Worm (Caenorhabditis elegans) whole organism, L2 larva: Measurements from ENCODE around the gene ama-1.

Experiments used
- Y55F3AM.14 ChIP-seq: fragments of 200-800 bp; sonication (Bioruptor generic); optimal IDR thresholded peaks from 2 replicates; lab custom pipeline; 2018; ENCODE audit warnings: mild to moderate bottlenecking, missing genetic modification characterization, missing compliant biosample characterization
- ama-1 ChIP-seq: fragments of 150-350 bp; optimal IDR thresholded peaks from 2 replicates; lab custom pipeline; 2018; ENCODE audit warnings: inconsistent platforms
- lin-13 ChIP-seq: fragments of 150-350 bp; optimal IDR thresholded peaks from 2 replicates; lab custom pipeline; 2014; ENCODE audit warnings: missing biosample characterization, missing genetic modification reagents, missing genetic modification characterization
- nhr-11 ChIP-seq: fragments of 150-350 bp; optimal IDR thresholded peaks from 2 replicates; lab custom pipeline; 2014; ENCODE audit warnings: missing biosample characterization, missing genetic modification characterization
- nhr-21 ChIP-seq: fragments of 150-350 bp; optimal IDR thresholded peaks from 2 replicates; lab custom pipeline; 2014; ENCODE audit warnings: missing biosample characterization, missing genetic modification characterization
- nhr-237 ChIP-seq: fragments of 150-350 bp; optimal IDR thresholded peaks from 2 replicates; lab custom pipeline; 2014; ENCODE audit warnings: missing biosample characterization, missing genetic modification characterization
- nhr-6 ChIP-seq: fragments of 150-350 bp; optimal IDR thresholded peaks from 2 replicates; lab custom pipeline; 2014; ENCODE audit warnings: missing biosample characterization, missing genetic modification characterization
- skn-1 ChIP-seq: sonication (generic microtip); optimal IDR thresholded peaks from 2 replicates; lab custom pipeline; 2017; ENCODE audit warnings: missing biosample characterization, missing genetic modification characterization
- snpc-4 ChIP-seq: fragments of 150-350 bp; optimal IDR thresholded peaks from 2 replicates; lab custom pipeline; 2014; ENCODE audit warnings: missing biosample characterization, missing genetic modification characterization
- unc-39 ChIP-seq: fragments of 150-350 bp; optimal IDR thresholded peaks from 2 replicates; lab custom pipeline; 2014; ENCODE audit warnings: missing biosample characterization, missing genetic modification characterization
- unc-55 ChIP-seq: fragments of 150-350 bp; sonication (generic microtip); optimal IDR thresholded peaks from 3 replicates; lab custom pipeline; 2014; ENCODE audit warnings: missing biosample characterization, missing genetic modification reagents, missing genetic modification characterization
- unc-62 ChIP-seq: fragments of 150-350 bp; optimal IDR thresholded peaks from 2 replicates; lab custom pipeline; 2014; ENCODE audit warnings: missing biosample characterization, missing genetic modification reagents, missing genetic modification characterization
- zag-1 ChIP-seq: fragments of 150-350 bp; optimal IDR thresholded peaks from 2 replicates; lab custom pipeline; 2014; ENCODE audit warnings: missing biosample characterization, missing genetic modification characterization

- TF ChIP-seq ama-1 (lab: Kevin White, UChicago) (no peak), skn-1 (tag; lab: Kevin White, UChicago) (no peak), unc-55 (GFP tag; lab: Kevin White, UChicago) (no peak), nhr-11 (tag; lab: Kevin White, UChicago) (no peak), nhr-6 (tag; lab: Kevin White, UChicago) (no peak), unc-39 (tag; lab: Kevin White, UChicago) (no peak), zag-1 (tag; lab: Kevin White, UChicago) (no peak), nhr-21 (no peak), nhr-237 (tag; lab: Kevin White, UChicago) (no peak), snpc-4 (tag; lab: Kevin White, UChicago) (no peak), lin-13 (no peak), Y55F3AM.14 (GFP tag; lab: Kevin White, UChicago) (no peak), unc-62 (no peak)
These were observed 42.6 kb downstream of the ama-1 start, which contains the start of gene dct-7 for ce11 chrIV:4290472-4290871.
